Worm (Caenorhabditis elegans) whole organism, L1 larva: ENCODE measurements around the gene T05G5.4.

Experiments
- C04F5.9 ChIP-seq: sonication (generic microtip); optimal IDR thresholded peaks from 2 replicates; lab custom pipeline; 2016; ENCODE audit warnings: missing genetic modification characterization, missing compliant biosample characterization
- aha-1 ChIP-seq: fragments of 150-350 bp; optimal IDR thresholded peaks from 2 replicates; lab custom pipeline; 2014; ENCODE audit warnings: missing biosample characterization, missing genetic modification characterization
- alr-1 ChIP-seq: fragments of 200-800 bp; sonication (Bioruptor generic); optimal IDR thresholded peaks from 2 replicates; lab custom pipeline; 2018; ENCODE audit warnings: borderline replicate concordance, mild to moderate bottlenecking, missing genetic modification characterization, missing compliant biosample characterization
- aly-2 ChIP-seq: fragments of 150-350 bp; optimal IDR thresholded peaks from 2 replicates; lab custom pipeline; 2014; ENCODE audit warnings: missing biosample characterization, missing genetic modification characterization
- ama-1 ChIP-seq: fragments of 150-350 bp; optimal IDR thresholded peaks from 2 replicates; lab custom pipeline; 2014
- blmp-1 ChIP-seq: fragments of 150-350 bp; optimal IDR thresholded peaks from 2 replicates; lab custom pipeline; 2014; ENCODE audit warnings: missing biosample characterization, missing genetic modification characterization
- ceh-8 ChIP-seq: fragments of 200-800 bp; sonication (Bioruptor generic); optimal IDR thresholded peaks from 2 replicates; lab custom pipeline; 2018; ENCODE audit warnings: mild to moderate bottlenecking, missing genetic modification characterization, moderate library complexity, missing compliant biosample characterization
- ceh-82 ChIP-seq, 3 experiments: fragments of 150-350 bp in 1 of 3; sonication (generic microtip) in 2 of 3; optimal IDR thresholded peaks; 2 replicates each; lab custom pipeline; 2014 to 2017; ENCODE audit warnings: missing biosample characterization in 3 of 3, missing genetic modification characterization in 3 of 3
- ceh-88 ChIP-seq: fragments of 200-800 bp; sonication (Bioruptor generic); IDR thresholded peaks from 2 replicates; pipeline ENCODE4 v1.3.6; 2022; ENCODE audit warnings: missing genetic modification characterization, missing compliant biosample characterization
- ces-1 ChIP-seq: fragments of 150-350 bp; optimal IDR thresholded peaks from 2 replicates; lab custom pipeline; 2014; ENCODE audit warnings: missing biosample characterization, missing genetic modification reagents, missing genetic modification characterization
- dpl-1 ChIP-seq, 3 experiments: fragments of 150-350 bp in 2 of 3; sonication (generic microtip) in 1 of 3; optimal IDR thresholded peaks; 2 replicates each; lab custom pipeline; 2014 to 2017; ENCODE audit warnings: missing biosample characterization in 3 of 3, missing genetic modification characterization in 3 of 3, missing genetic modification reagents in 3 of 3
- efl-1 ChIP-seq, 4 experiments: fragments of 150-350 bp; optimal IDR thresholded peaks in 3 of 4; peaks in 1 of 4; 1 replicate in 1 of 4; 2 replicates in 3 of 4; lab custom pipeline; 2014; ENCODE audit warnings: missing biosample characterization in 2 of 4, missing genetic modification characterization in 2 of 4, missing genetic modification reagents in 2 of 4
- efl-3 ChIP-seq: fragments of 200-800 bp; sonication (Bioruptor generic); optimal IDR thresholded peaks from 2 replicates; lab custom pipeline; 2018; ENCODE audit warnings: mild to moderate bottlenecking, missing genetic modification characterization, missing compliant biosample characterization
- elt-2 ChIP-seq: sonication (generic microtip); optimal IDR thresholded peaks from 2 replicates; lab custom pipeline; 2016; ENCODE audit warnings: missing genetic modification characterization, mild to moderate bottlenecking, inconsistent platforms, missing compliant biosample characterization, missing genetic modification reagents
- elt-3 ChIP-seq, 6 experiments: fragments of 150-350 bp in 1 of 6; sonication (generic microtip); optimal IDR thresholded peaks; 2 replicates each; lab custom pipeline; 2017 to 2018; ENCODE audit warnings: missing biosample characterization in 6 of 6, missing genetic modification characterization in 6 of 6, inconsistent platforms in 1 of 6
- fkh-4 ChIP-seq: sonication (generic microtip); optimal IDR thresholded peaks from 2 replicates; lab custom pipeline; 2016; ENCODE audit warnings: missing compliant biosample characterization, missing genetic modification characterization, borderline replicate concordance
- fkh-8 ChIP-seq: sonication (generic microtip); optimal IDR thresholded peaks from 2 replicates; lab custom pipeline; 2016; ENCODE audit warnings: mild to moderate bottlenecking, missing genetic modification characterization, missing compliant biosample characterization
- irx-1 ChIP-seq: sonication (generic microtip); optimal IDR thresholded peaks from 2 replicates; lab custom pipeline; 2016; ENCODE audit warnings: missing genetic modification characterization, missing compliant biosample characterization
- lin-14 ChIP-seq: fragments of 200-800 bp; sonication (Bioruptor generic); optimal IDR thresholded peaks from 2 replicates; lab custom pipeline; 2018; ENCODE audit warnings: mild to moderate bottlenecking, missing genetic modification characterization, moderate library complexity, missing compliant biosample characterization
- lin-39 ChIP-seq: fragments of 150-350 bp; optimal IDR thresholded peaks from 2 replicates; lab custom pipeline; 2014; ENCODE audit warnings: missing biosample characterization, missing genetic modification reagents, missing genetic modification characterization
- nhr-12 ChIP-seq: sonication (generic microtip); optimal IDR thresholded peaks from 2 replicates; lab custom pipeline; 2017; ENCODE audit warnings: missing biosample characterization, missing genetic modification characterization
- nhr-19 ChIP-seq: fragments of 200-800 bp; sonication (Bioruptor generic); conservative IDR thresholded peaks from 2 replicates; pipeline ENCODE4 v1.3.6; 2022; ENCODE audit warnings: missing genetic modification characterization, missing compliant biosample characterization
- nhr-71 ChIP-seq: sonication (generic microtip); optimal IDR thresholded peaks from 2 replicates; lab custom pipeline; 2016; ENCODE audit warnings: mild to moderate bottlenecking, missing genetic modification characterization, moderate library complexity, missing compliant biosample characterization
- nhr-90 ChIP-seq: sonication (generic microtip); optimal IDR thresholded peaks from 2 replicates; lab custom pipeline; 2016; ENCODE audit warnings: mild to moderate bottlenecking, missing genetic modification characterization, missing compliant biosample characterization; ENCODE audit not compliant: poor library complexity
- pax-3 ChIP-seq: fragments of 200-800 bp; sonication (Bioruptor generic); optimal IDR thresholded peaks from 2 replicates; lab custom pipeline; 2018; ENCODE audit warnings: mild to moderate bottlenecking, missing genetic modification characterization, moderate library complexity, missing compliant biosample characterization
- rnt-1 ChIP-seq: sonication (generic microtip); optimal IDR thresholded peaks from 2 replicates; lab custom pipeline; 2016; ENCODE audit warnings: mild to moderate bottlenecking, missing genetic modification characterization, moderate library complexity, missing compliant biosample characterization
- skn-1 ChIP-seq: fragments of 150-350 bp; optimal IDR thresholded peaks from 2 replicates; lab custom pipeline; 2014; ENCODE audit warnings: missing biosample characterization, missing genetic modification characterization
- snu-23 ChIP-seq: sonication (generic microtip); optimal IDR thresholded peaks from 2 replicates; lab custom pipeline; 2016; ENCODE audit warnings: missing genetic modification characterization, missing compliant biosample characterization
- zag-1 ChIP-seq: fragments of 150-350 bp; optimal IDR thresholded peaks from 2 replicates; lab custom pipeline; 2014; ENCODE audit warnings: missing biosample characterization, missing genetic modification characterization
- zip-4 ChIP-seq: fragments of 200-800 bp; sonication (Bioruptor generic); optimal IDR thresholded peaks from 2 replicates; lab custom pipeline; 2018; ENCODE audit warnings: mild to moderate bottlenecking, missing genetic modification characterization, moderate library complexity, missing compliant biosample characterization
- ztf-11 ChIP-seq, 2 experiments: sonication (generic microtip); optimal IDR thresholded peaks; 2 replicates each; lab custom pipeline; 2016 to 2017; ENCODE audit warnings: missing genetic modification characterization in 2 of 2, missing biosample characterization in 1 of 2, missing compliant biosample characterization in 1 of 2
- ztf-4 ChIP-seq: fragments of 150-350 bp; optimal IDR thresholded peaks from 2 replicates; lab custom pipeline; 2014; ENCODE audit warnings: missing biosample characterization, missing genetic modification characterization

Gene T05G5.4

DNA sequence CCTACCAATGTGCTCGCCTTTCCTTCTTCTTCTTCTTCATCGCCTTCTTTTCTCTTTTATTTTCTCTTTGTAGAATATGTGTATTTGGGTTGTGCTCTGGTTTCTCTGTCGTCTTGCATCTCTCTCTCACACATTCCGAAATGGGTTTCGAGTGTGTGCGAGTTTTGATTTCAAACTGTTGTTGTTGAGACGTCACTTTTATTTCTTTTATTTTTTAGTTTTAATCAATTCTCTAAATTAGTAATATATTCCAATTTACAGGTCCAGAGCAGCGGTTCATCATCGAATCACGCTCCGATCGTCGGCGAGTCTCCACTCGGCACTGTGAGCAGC, 44.2 kb upstream of the T05G5.4 start:
- no peak for TF ChIP-seq ceh-8 (GFP tag; lab: Kevin White, UChicago)
- TF ChIP-seq efl-1 (optimal IDR thresholded peaks at IDR 0.05; lab: Kevin White, UChicago), result no peak
- TF ChIP-seq efl-1 (GFP tag; optimal IDR thresholded peaks at IDR 0.05 in 1 of 2; lab: Kevin White, UChicago), result peak in 1 of 2 experiments; percentile 51
- TF ChIP-seq lin-14, result peak; percentile 1

DNA sequence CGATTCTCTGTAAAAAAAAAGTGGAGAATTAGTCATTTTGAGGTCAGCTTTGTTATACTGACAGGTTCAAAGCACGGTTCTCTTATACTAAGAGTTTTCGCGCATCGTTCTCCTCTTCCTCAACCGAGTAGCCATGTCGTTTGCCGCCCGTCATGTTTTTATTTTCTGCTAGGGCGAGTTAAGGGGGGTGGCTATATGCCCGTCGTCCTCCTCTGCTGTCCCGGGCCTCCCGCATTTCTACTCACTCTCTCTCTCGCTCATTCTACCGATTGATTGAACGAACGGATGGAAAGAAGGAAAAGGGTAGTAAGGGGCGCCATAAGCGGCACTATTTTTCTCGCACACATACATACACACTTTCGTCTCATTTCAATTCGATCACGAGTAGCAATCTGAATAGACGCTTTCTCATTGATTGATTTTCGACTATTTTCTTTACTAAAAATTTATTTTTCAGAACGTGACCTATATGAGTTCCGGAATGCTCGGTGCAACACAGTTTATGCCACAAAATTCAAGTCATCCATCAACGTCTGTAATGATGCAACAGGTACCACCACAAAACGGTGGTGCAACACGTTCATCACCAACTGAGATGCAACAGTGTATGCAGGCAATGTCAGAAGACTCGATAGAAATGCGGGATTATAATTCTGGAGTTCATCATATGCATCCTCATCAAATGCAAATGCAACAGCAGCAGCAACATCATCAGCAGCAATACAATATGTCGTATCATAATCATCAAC, 43.4 kb upstream of the T05G5.4 start:
- TF ChIP-seq blmp-1 (tag; lab: Kevin White, UChicago) (peak; percentile 41), nhr-90 (tag; lab: Kevin White, UChicago) (no peak), zag-1 (tag; lab: Kevin White, UChicago) (no peak)

DNA sequence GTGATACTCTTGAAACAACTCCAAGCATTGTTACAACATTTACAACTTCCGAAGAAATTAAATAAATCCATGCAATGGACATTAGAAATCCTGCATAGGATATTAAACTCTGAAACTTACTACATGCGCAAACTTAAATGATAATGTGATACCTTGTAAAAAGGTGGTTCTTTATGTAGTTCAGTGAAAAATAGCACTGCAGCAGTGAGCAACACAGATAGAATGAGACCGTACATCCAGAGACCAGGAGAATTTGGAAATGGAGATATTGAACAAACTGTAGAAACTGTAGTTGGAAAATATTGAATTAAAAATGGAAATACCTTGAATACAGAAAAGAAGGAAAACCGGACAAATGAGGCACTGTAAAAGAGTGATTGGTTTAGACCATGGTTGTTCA, 37.6 kb upstream of the T05G5.4 start:
- no peak for TF ChIP-seq nhr-19 (GFP tag; lab: Robert Waterston, UW)
- TF ChIP-seq ztf-4, result no peak
- no peak for TF ChIP-seq dpl-1 (GFP tag; optimal IDR thresholded peaks at IDR 0.05; lab: Kevin White, UChicago)
- TF ChIP-seq snu-23 (GFP tag; lab: Kevin White, UChicago), result no peak
- no peak for TF ChIP-seq ama-1 (lab: Kevin White, UChicago)
- no peak for TF ChIP-seq efl-1 (optimal IDR thresholded peaks at IDR 0.05; lab: Kevin White, UChicago)
- TF ChIP-seq efl-1 (GFP tag; optimal IDR thresholded peaks at IDR 0.05 in 1 of 2; lab: Kevin White, UChicago), result no peak

DNA sequence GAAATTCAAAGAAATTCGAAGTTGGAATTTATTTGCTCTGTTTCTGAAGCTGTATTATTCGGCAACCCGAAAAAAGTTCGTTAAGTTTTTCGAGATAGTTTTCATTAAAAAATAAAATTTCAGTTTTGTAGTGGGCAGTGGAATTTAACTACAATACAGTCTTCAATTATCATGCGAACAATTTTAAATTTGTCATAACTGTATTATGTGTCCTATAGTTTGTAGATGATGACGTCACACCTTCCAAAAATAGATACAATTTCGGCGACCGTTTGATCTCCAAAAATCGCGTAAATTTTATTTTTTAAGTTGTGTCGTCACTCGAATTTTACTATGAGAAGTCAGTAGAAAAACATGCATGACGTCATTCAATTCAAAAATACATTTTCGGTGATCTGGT, 35.6 kb upstream of the T05G5.4 start:
- TF ChIP-seq efl-3 (no peak), nhr-19 (GFP tag; lab: Robert Waterston, UW) (no peak), fkh-8 (no peak), nhr-12 (tag; lab: Kevin White, UChicago) (no peak), nhr-90 (tag; lab: Kevin White, UChicago) (no peak), pax-3 (tag; lab: Kevin White, UChicago) (no peak), aha-1 (tag; lab: Kevin White, UChicago) (no peak), fkh-4 (tag; lab: Kevin White, UChicago) (no peak), alr-1 (tag; lab: Kevin White, UChicago) (no peak), zip-4 (no peak), rnt-1 (tag; lab: Kevin White, UChicago) (no peak), C04F5.9 (tag; lab: Kevin White, UChicago) (no peak), ceh-82 (tag; optimal IDR thresholded peaks at IDR 0.05; lab: Kevin White, UChicago) (no peak), ztf-11 (tag; optimal IDR thresholded peaks at IDR 0.05; lab: Kevin White, UChicago) (no peak)

DNA sequence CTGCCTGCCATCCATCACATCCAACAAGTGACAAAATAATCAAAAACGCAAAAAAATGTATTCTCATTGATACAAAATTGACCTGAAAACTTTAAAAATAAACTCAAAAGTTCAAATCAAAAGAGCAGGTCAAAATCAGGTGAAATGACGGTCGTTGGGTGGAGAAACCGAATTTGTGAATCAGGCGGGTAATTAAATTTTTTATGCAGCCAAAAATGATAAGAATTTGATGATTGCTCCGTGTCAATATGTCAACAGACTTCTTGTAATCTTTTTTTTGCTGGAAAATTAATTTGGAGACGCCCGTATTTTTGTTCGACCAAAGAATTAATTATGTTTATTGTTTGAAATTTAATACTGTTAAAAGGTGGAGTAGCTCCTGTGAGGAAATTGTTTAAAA, 34.9 kb upstream of the T05G5.4 start, which contains the start of gene ncx-6:
ncx-6 (minus strand) TSS at position 88 of the 400 bp plus-strand sequence.
- no peak for TF ChIP-seq ces-1 (GFP tag; lab: Kevin White, UChicago)
- TF ChIP-seq elt-2, result peak; percentile 34
- TF ChIP-seq pax-3 (tag; lab: Kevin White, UChicago), result no peak
- TF ChIP-seq elt-3 (tag; optimal IDR thresholded peaks at IDR 0.05; lab: Kevin White, UChicago), result no peak
- no peak for TF ChIP-seq skn-1
- TF ChIP-seq ceh-88 (GFP tag; lab: Robert Waterston, UW), result no peak

DNA sequence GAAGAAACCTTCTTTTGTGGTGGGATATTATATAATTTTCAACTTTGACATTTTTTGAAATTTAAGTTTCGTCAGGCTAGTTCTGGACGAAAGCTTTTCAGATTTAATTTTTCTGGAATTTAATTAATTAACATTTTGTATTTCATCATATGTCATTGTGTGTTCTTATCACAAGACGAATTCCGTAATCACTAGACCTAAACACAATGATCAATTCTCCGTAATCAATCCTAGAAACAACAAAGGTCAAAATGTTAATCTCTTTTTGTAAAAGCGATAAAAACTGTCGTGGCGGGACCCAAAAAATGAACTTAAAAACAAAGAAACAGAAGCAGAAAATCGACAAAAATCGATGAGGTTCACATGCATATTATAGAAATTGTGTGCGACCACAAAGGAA, 34.0 kb upstream of the T05G5.4 start:
- TF ChIP-seq irx-1 (tag; lab: Kevin White, UChicago) (no peak), nhr-71 (tag; lab: Kevin White, UChicago) (peak; percentile 29), aha-1 (tag; lab: Kevin White, UChicago) (no peak), lin-39 (no peak), aly-2 (no peak), skn-1 (no peak), elt-2 (peak; percentile 50)
